Worm (Caenorhabditis elegans) whole organism, late embryonic: Measurements from ENCODE around the gene Y40B10A.11.
A peak's percentile ranks its signal among the peaks of the same experiment; 100 is the strongest.

Source experiments
- C08G9.2 ChIP-seq: sonication (generic microtip); optimal IDR thresholded peaks from 2 replicates; lab custom pipeline; 2016; ENCODE audit warnings: mild to moderate bottlenecking, missing genetic modification characterization, moderate library complexity, missing compliant biosample characterization
- K09A11.1 ChIP-seq: sonication (generic microtip); optimal IDR thresholded peaks from 2 replicates; lab custom pipeline; 2017; ENCODE audit warnings: antibody characterized with exemption, mild to moderate bottlenecking, missing genetic modification characterization, missing compliant biosample characterization; ENCODE audit not compliant: insufficient read depth
- T23F11.4 ChIP-seq: fragments of 200-800 bp; sonication (Bioruptor generic); optimal IDR thresholded peaks from 2 replicates; lab custom pipeline; 2018; ENCODE audit warnings: mild to moderate bottlenecking, missing genetic modification characterization, missing compliant biosample characterization
- Y22D7AL.16 ChIP-seq: sonication (generic microtip); optimal IDR thresholded peaks from 2 replicates; lab custom pipeline; 2016; ENCODE audit warnings: missing genetic modification characterization, missing compliant biosample characterization
- ahr-1 ChIP-seq: sonication (generic microtip); optimal IDR thresholded peaks from 2 replicates; lab custom pipeline; 2016; ENCODE audit warnings: missing genetic modification characterization, missing compliant biosample characterization
- ceh-14 ChIP-seq: sonication (generic microtip); optimal IDR thresholded peaks from 2 replicates; lab custom pipeline; 2016; ENCODE audit warnings: missing genotype, missing genetic modification characterization, missing compliant biosample characterization
- ceh-19 ChIP-seq: fragments of 200-800 bp; sonication (Bioruptor generic); optimal IDR thresholded peaks from 2 replicates; lab custom pipeline; 2018; ENCODE audit warnings: mild to moderate bottlenecking, missing genetic modification characterization, missing compliant biosample characterization
- ceh-30 ChIP-seq: fragments of 150-350 bp; optimal IDR thresholded peaks from 2 replicates; lab custom pipeline; 2014; ENCODE audit warnings: missing biosample characterization, missing genetic modification characterization
- ceh-31 ChIP-seq: sonication (generic microtip); optimal IDR thresholded peaks from 2 replicates; lab custom pipeline; 2016; ENCODE audit warnings: missing genetic modification characterization, missing compliant biosample characterization
- ceh-6 ChIP-seq: fragments of 200-800 bp; sonication (Bioruptor generic); optimal IDR thresholded peaks from 2 replicates; lab custom pipeline; 2018; ENCODE audit warnings: mild to moderate bottlenecking, missing genetic modification characterization, missing compliant biosample characterization
- che-1 ChIP-seq: sonication (generic microtip); optimal IDR thresholded peaks from 2 replicates; lab custom pipeline; 2016; ENCODE audit warnings: mild to moderate bottlenecking, missing genetic modification characterization, missing compliant biosample characterization
- dmd-4 ChIP-seq: sonication (generic microtip); optimal IDR thresholded peaks from 2 replicates; lab custom pipeline; 2016; ENCODE audit warnings: borderline replicate concordance, missing genetic modification characterization, missing compliant biosample characterization
- dve-1 ChIP-seq: sonication (generic microtip); optimal IDR thresholded peaks from 2 replicates; lab custom pipeline; 2017; ENCODE audit warnings: antibody characterized with exemption, mild to moderate bottlenecking, missing genetic modification characterization, missing compliant biosample characterization
- elt-2 ChIP-seq: sonication (generic microtip); optimal IDR thresholded peaks from 2 replicates; lab custom pipeline; 2016; ENCODE audit warnings: missing genetic modification reagents, missing genetic modification characterization, missing compliant biosample characterization
- elt-4 ChIP-seq: sonication (generic microtip); optimal IDR thresholded peaks from 2 replicates; lab custom pipeline; 2016; ENCODE audit warnings: missing genetic modification characterization, missing compliant biosample characterization
- ets-4 ChIP-seq: sonication (generic microtip); optimal IDR thresholded peaks from 2 replicates; lab custom pipeline; 2016; ENCODE audit warnings: missing genetic modification characterization, missing compliant biosample characterization
- eyg-1 ChIP-seq: sonication (generic microtip); optimal IDR thresholded peaks from 2 replicates; lab custom pipeline; 2016; ENCODE audit warnings: missing genotype, missing genetic modification characterization, missing compliant biosample characterization
- fkh-6 ChIP-seq: sonication (generic microtip); optimal IDR thresholded peaks from 2 replicates; lab custom pipeline; 2016; ENCODE audit warnings: missing genetic modification characterization, missing compliant biosample characterization
- gmeb-2 ChIP-seq: sonication (generic microtip); optimal IDR thresholded peaks from 2 replicates; lab custom pipeline; 2016; ENCODE audit warnings: missing genetic modification characterization, inconsistent platforms, missing compliant biosample characterization
- hlh-13 ChIP-seq: fragments of 200-800 bp; sonication (Bioruptor generic); optimal IDR thresholded peaks from 2 replicates; lab custom pipeline; 2018; ENCODE audit warnings: mild to moderate bottlenecking, missing genetic modification characterization, missing compliant biosample characterization
- hlh-15 ChIP-seq: sonication (generic microtip); optimal IDR thresholded peaks from 2 replicates; lab custom pipeline; 2016; ENCODE audit warnings: missing genetic modification characterization, missing compliant biosample characterization
- hlh-30 ChIP-seq: sonication (generic microtip); optimal IDR thresholded peaks from 2 replicates; lab custom pipeline; 2017; ENCODE audit warnings: antibody characterized with exemption, missing genetic modification characterization, missing compliant biosample characterization; ENCODE audit not compliant: insufficient read depth
- hlh-6 ChIP-seq: sonication (generic microtip); optimal IDR thresholded peaks from 2 replicates; lab custom pipeline; 2016; ENCODE audit warnings: missing genotype, missing genetic modification characterization, missing compliant biosample characterization
- lim-6 ChIP-seq: sonication (generic microtip); optimal IDR thresholded peaks from 2 replicates; lab custom pipeline; 2016; ENCODE audit warnings: missing genetic modification characterization, missing compliant biosample characterization
- mec-3 ChIP-seq: sonication (generic microtip); optimal IDR thresholded peaks from 2 replicates; lab custom pipeline; 2016; ENCODE audit warnings: borderline replicate concordance, missing genetic modification characterization, missing compliant biosample characterization
- nhr-11 ChIP-seq: fragments of 150-350 bp; optimal IDR thresholded peaks from 2 replicates; lab custom pipeline; 2014; ENCODE audit warnings: missing biosample characterization, missing genetic modification characterization
- npax-4 ChIP-seq: sonication (generic microtip); optimal IDR thresholded peaks from 2 replicates; lab custom pipeline; 2016; ENCODE audit warnings: missing genetic modification characterization, missing compliant biosample characterization
- pat-9 ChIP-seq: fragments of 200-800 bp; sonication (Bioruptor generic); optimal IDR thresholded peaks from 2 replicates; lab custom pipeline; 2018; ENCODE audit warnings: mild to moderate bottlenecking, missing genetic modification characterization, moderate library complexity, missing compliant biosample characterization
- pqm-1 ChIP-seq: sonication (generic microtip); optimal IDR thresholded peaks from 2 replicates; lab custom pipeline; 2016; ENCODE audit warnings: missing genetic modification characterization, missing compliant biosample characterization
- pros-1 ChIP-seq: fragments of 150-350 bp; optimal IDR thresholded peaks from 2 replicates; lab custom pipeline; 2014; ENCODE audit warnings: missing biosample characterization, missing genetic modification reagents, missing genetic modification characterization
- sdc-2 ChIP-seq: sonication (generic microtip); optimal IDR thresholded peaks from 2 replicates; lab custom pipeline; 2016; ENCODE audit warnings: missing genotype, missing genetic modification characterization, missing compliant biosample characterization
- syd-9 ChIP-seq: sonication (generic microtip); optimal IDR thresholded peaks from 2 replicates; lab custom pipeline; 2016; ENCODE audit warnings: mild to moderate bottlenecking, missing genetic modification characterization, moderate library complexity, missing compliant biosample characterization
- tbx-2 ChIP-seq: sonication (generic microtip); optimal IDR thresholded peaks from 2 replicates; lab custom pipeline; 2016; ENCODE audit warnings: missing genetic modification characterization, missing compliant biosample characterization
- unc-55 ChIP-seq: sonication (generic microtip); optimal IDR thresholded peaks from 2 replicates; lab custom pipeline; 2017; ENCODE audit warnings: missing biosample characterization, missing genetic modification reagents, missing genetic modification characterization
- unc-86 ChIP-seq: sonication (generic microtip); optimal IDR thresholded peaks from 2 replicates; lab custom pipeline; 2016; ENCODE audit warnings: missing genetic modification characterization, missing compliant biosample characterization
- zip-5 ChIP-seq: sonication (generic microtip); optimal IDR thresholded peaks from 2 replicates; lab custom pipeline; 2016; ENCODE audit warnings: missing genetic modification characterization, missing compliant biosample characterization

Gene Y40B10A.11

DNA sequence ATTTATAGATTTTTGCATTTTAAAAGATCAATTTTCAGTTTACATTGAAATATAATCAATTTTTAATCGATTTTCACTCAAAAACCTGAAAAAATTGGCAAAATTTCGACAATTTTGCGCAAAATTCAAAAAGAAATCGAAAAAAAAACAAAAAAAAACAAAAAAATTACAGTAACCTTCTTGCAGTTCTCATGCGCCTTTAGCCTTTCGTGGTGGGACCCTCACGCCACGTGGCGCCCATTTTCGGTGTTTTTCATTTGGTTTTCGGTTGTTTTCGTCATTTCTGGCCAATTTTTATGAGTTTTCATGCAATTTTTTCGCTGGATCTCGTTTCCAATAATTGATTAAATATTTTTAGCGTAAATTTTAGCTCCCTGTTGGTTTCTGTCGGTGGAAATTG is 16.0 kb upstream of the Y40B10A.11 start:
- TF ChIP-seq hlh-13 (GFP tag; lab: Kevin White, UChicago) = no peak
- TF ChIP-seq lim-6 (tag; lab: Kevin White, UChicago) = no peak
- no peak for TF ChIP-seq ets-4 (tag; lab: Kevin White, UChicago)
- no peak for TF ChIP-seq ceh-19 (GFP tag; lab: Kevin White, UChicago)
- no peak for TF ChIP-seq nhr-11 (tag; lab: Kevin White, UChicago)
- TF ChIP-seq hlh-15 (tag; lab: Kevin White, UChicago) = no peak
- TF ChIP-seq sdc-2 (tag; lab: Kevin White, UChicago) = no peak
- TF ChIP-seq T23F11.4 (GFP tag; lab: Kevin White, UChicago) = no peak
- no peak for TF ChIP-seq eyg-1 (tag; lab: Kevin White, UChicago)
- no peak for TF ChIP-seq tbx-2 (tag; lab: Kevin White, UChicago)
- TF ChIP-seq hlh-30 = no peak
- TF ChIP-seq pros-1 (tag; lab: Kevin White, UChicago) = no peak
- no peak for TF ChIP-seq fkh-6 (tag; lab: Kevin White, UChicago)
- TF ChIP-seq mec-3 = no peak
- no peak for TF ChIP-seq gmeb-2 (tag; lab: Kevin White, UChicago)

DNA sequence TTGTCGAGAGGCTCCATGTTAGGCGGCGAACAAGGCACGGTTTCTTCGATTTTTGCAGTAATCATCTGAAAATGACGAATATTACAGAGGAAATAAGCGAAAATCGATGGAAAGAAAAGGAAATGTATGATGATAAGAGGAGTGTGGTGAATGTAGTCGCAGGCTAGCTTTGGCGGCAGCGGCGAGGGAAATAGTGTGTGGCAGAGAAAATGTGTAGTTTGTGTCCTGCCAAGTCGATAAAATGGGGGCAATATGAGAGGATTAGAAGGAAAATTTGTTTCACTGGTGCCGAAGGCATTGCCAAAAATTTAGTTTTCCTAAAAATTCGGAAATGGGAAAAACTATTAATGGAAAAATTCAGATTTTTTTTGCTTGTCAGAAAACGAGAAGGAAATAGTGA is 15.4 kb upstream of the Y40B10A.11 start, which contains the start of gene nhr-86:
Gene nhr-86, minus strand, starts transcription at position 71 of the 400 bp plus-strand sequence.
- no peak for TF ChIP-seq unc-55 (GFP tag; lab: Kevin White, UChicago)
- TF ChIP-seq unc-86 = no peak
- TF ChIP-seq ceh-31 = no peak
- TF ChIP-seq elt-2 (tag; lab: Kevin White, UChicago) = peak; percentile 2
- TF ChIP-seq Y22D7AL.16 = no peak
- TF ChIP-seq hlh-6 (tag; lab: Kevin White, UChicago) = no peak
- TF ChIP-seq, all 69 proteins: peak for 1

DNA sequence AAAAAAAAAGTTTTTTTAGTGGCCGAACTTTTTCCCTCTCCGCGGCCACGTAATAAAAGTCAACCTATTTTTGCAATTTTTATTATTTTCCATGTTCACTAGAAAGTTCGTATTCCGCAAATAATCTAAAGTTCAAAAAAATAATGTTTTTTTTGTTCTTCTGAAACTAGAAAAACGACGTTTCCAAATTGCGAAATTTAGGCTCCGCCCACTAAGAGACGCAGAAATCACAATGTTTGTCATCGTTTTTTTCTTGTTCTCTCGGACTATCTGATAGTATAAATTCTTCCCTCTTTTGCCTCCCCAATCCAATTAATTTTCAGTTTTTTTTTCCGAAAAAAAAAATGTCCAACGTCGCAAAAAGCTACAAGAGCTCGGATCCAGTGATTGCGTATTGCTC is 5.9 kb upstream of the Y40B10A.11 start, which contains the start of gene comt-3:
Gene comt-3, plus strand, starts transcription at position 214 of the 400 bp plus-strand sequence.
- no peak for TF ChIP-seq che-1 (tag; lab: Kevin White, UChicago)
- no peak for TF ChIP-seq lim-6 (tag; lab: Kevin White, UChicago)

DNA sequence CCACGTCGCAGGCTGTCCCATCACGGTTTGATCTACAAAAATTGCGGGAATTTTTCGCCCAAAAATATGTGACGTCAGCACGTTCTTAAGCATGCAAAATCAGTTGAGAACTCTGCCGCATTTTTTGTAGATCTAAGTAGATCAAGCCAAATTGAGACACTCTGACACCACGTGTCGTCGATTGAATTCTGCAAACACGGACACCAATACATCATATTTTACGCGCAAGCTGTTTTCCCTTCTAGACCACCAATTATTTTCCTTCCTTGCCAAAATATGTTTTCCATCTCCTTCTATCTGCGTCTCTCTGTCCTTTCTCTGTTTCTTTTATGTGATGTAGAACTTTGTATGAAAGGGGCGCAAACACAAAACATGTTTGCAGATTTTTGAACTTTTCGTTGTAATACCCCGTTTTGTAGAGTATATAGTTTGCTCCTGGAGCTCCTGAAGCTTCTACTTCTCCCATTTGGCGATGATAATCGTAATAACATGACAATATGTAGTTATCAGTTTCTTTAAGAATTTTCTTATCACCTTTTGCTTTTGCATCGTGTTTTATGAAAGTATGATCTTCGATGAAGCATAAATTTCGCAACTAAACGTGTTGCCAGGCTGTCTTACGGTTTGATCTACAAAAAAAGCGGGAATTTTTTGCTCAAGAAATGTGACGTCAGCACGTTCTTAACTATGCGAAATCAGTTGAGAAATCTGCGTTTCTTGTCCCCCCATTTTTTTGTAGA is 4.5 kb upstream of the Y40B10A.11 start:
- TF ChIP-seq ceh-31 (no peak), pqm-1 (tag; lab: Kevin White, UChicago) (no peak), pat-9 (tag; lab: Kevin White, UChicago) (no peak), dve-1 (no peak), npax-4 (no peak), gmeb-2 (tag; lab: Kevin White, UChicago) (no peak), ceh-30 (tag; lab: Kevin White, UChicago) (no peak), K09A11.1 (tag; lab: Kevin White, UChicago) (no peak), zip-5 (tag; lab: Kevin White, UChicago) (no peak), elt-4 (tag; lab: Kevin White, UChicago) (no peak), syd-9 (tag; lab: Kevin White, UChicago) (no peak), ceh-6 (GFP tag; lab: Kevin White, UChicago) (no peak), ahr-1 (tag; lab: Kevin White, UChicago) (no peak), C08G9.2 (no peak), dmd-4 (no peak), ceh-14 (tag; lab: Kevin White, UChicago) (no peak), elt-2 (tag; lab: Kevin White, UChicago) (no peak), fkh-6 (tag; lab: Kevin White, UChicago) (no peak)
